Fruit fly (Drosophila melanogaster): ENCODE results near the gene CG16775.

DNA sequence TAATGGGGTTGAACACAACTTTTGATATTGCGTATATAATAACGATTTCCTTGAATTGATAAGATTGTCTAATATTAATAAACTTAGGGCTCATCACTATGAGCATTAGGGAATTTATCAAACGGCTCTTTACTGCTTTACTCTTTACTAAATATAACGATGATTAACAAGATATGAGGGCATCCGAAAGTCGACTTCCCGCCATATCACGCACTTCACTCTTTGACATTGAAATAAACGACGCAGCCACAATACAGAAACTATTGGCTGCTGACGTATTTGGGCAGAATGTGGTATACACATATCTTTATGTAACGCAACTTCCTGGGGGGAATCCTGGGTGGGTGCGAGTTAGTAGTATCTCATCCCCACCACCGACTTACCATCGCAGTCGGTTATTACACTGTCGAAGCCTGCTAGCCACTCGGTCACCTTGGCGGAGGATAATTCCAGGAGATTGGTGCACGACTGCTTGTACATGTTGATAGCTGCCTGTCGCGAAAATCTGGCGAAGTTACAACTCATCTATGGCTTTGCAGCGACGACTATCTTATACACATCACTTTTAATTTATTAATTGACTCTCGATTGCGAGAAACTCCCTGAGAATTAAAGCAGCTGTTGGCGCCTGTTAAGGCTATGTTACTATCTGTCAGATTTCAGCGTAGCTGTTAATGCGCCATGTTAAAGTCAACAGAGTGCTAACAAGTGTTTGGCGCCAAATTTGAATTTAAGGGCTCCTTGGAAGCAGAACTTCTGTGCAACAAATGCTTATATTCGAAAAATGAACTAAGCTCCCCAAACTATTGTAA is 43.3 kb downstream of the CG16775 start, which contains the start of gene CG5567:
- no peak for TF ChIP-seq Hr39 (GFP tag; optimal IDR thresholded peaks at IDR 0.05)
- no peak for TF ChIP-seq CG10631 (GFP tag; optimal IDR thresholded peaks at IDR 0.05)
- TF ChIP-seq Eip75B (GFP tag; optimal IDR thresholded peaks at IDR 0.05): no peak

Measured in whole organism, prepupa.